Fruit fly (Drosophila melanogaster): ENCODE measurements around the gene Xport-A.

Xport-A gene

DNA sequence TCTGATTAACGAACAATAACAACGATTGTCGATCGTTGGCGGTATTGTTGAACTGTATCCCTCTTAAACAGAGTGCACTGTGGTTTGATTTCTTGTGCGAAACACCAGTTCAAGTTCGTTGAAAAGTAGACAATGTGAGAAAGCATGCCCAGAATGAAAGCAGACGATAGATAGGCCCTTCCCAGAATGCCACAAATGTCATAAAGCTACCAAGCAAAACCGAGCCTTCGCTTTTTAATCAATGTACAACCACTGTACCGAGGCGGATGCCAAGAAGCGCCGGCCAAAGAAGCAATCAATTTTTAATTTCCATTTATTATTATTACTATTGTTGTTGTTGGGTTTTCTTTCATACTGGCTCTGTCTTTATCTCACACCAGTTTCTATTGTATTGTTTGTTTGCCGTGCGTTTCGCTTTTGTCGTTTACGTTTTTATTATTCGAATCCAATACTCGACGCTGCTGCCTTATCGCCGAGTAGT lies 6.3 kb downstream of the Xport-A start (continued):
- peak; percentile 89 for TF ChIP-seq gem (tag; optimal IDR thresholded peaks at IDR 0.05)
- TF ChIP-seq GATAe (GFP tag; conservative IDR thresholded peaks at IDR 0.05): peak; percentile 38; the same call in 1 of the 2 replicates
- TF ChIP-seq Med (GFP tag): peak; percentile 96
- TF ChIP-seq CG14860 (GFP tag; IDR thresholded peaks at IDR 0.05; ENCODE audit: partially characterized antibody): no peak
- peak; percentile 75 for TF ChIP-seq CG9876 (GFP tag; optimal IDR thresholded peaks at IDR 0.05)
- TF ChIP-seq CG18476 (GFP tag; optimal IDR thresholded peaks at IDR 0.05): peak; percentile 76
- TF ChIP-seq her (GFP tag; optimal IDR thresholded peaks at IDR 0.05): peak; percentile 88
- peak; percentile 83; the same call in 1 of the 2 replicates for TF ChIP-seq CG32767 (GFP tag; IDR thresholded peaks at IDR 0.05)
- peak; percentile 89 for TF ChIP-seq CG11695 (GFP tag; IDR thresholded peaks at IDR 0.05)
- no peak for TF ChIP-seq usp (GFP tag; optimal IDR thresholded peaks at IDR 0.05)
- no peak for TF ChIP-seq Tbp (GFP tag; optimal IDR thresholded peaks at IDR 0.05)
- TF ChIP-seq rib (GFP tag; IDR thresholded peaks at IDR 0.05): peak; percentile 68
- peak; percentile 71 for TF ChIP-seq CrebB (tag; optimal IDR thresholded peaks at IDR 0.05)
- peak; percentile 21 for TF ChIP-seq CG8290 (GFP tag; optimal IDR thresholded peaks at IDR 0.05)
- TF ChIP-seq CG8290 (tag; optimal IDR thresholded peaks at IDR 0.05): peak in 1 of 2 experiments; percentile 96
- peak; percentile 85 for TF ChIP-seq gsb (GFP tag; IDR thresholded peaks at IDR 0.05)
- TF ChIP-seq CG30403 (GFP tag; optimal IDR thresholded peaks at IDR 0.05): peak; percentile 83
- 0 out of 3 replicates have a peak, but pooled peaks have one; percentile 49 for TF ChIP-seq CG3726 (GFP tag; IDR thresholded peaks at IDR 0.05)
- peak; percentile 67; the same call in 1 of the 2 replicates for TF ChIP-seq cas (GFP tag; IDR thresholded peaks at IDR 0.05)
- peak; percentile 69 for TF ChIP-seq CG10959 (GFP tag; IDR thresholded peaks at IDR 0.05)
- TF ChIP-seq lov (optimal IDR thresholded peaks at IDR 0.05): no peak
- TF ChIP-seq lov (GFP tag; IDR thresholded peaks at IDR 0.05): peak; percentile 78; the same call in 2 of the 3 replicates
- peak; percentile 51 for TF ChIP-seq CG11398 (GFP tag; optimal IDR thresholded peaks at IDR 0.05)
- no peak for TF ChIP-seq cad (GFP tag; optimal IDR thresholded peaks at IDR 0.05)
- no peak for TF ChIP-seq HLH4C (GFP tag; IDR thresholded peaks at IDR 0.05; ENCODE audit: partially characterized antibody)
- peak; percentile 37 for TF ChIP-seq CG13624 (GFP tag; optimal IDR thresholded peaks at IDR 0.05)
- no peak for TF ChIP-seq sqz (GFP tag; optimal IDR thresholded peaks at IDR 0.05)
- peak; percentile 60 for TF ChIP-seq nmo (GFP tag; optimal IDR thresholded peaks at IDR 0.05)
- peak; percentile 85 for TF ChIP-seq sob (GFP tag; IDR thresholded peaks at IDR 0.05)
- no peak for TF ChIP-seq CG33557 (GFP tag; optimal IDR thresholded peaks at IDR 0.05)
- no peak for TF ChIP-seq zf30C (GFP tag; optimal IDR thresholded peaks at IDR 0.05)
- TF ChIP-seq CG7786 (GFP tag; optimal IDR thresholded peaks at IDR 0.05): peak; percentile 77
- TF ChIP-seq Max (GFP tag; optimal IDR thresholded peaks at IDR 0.05): peak; percentile 54
- TF ChIP-seq lmd (GFP tag; IDR thresholded peaks at IDR 0.05): peak; percentile 87
- TF ChIP-seq sr (GFP tag; IDR thresholded peaks at IDR 0.05): peak; percentile 43; the same call in 2 of the 3 replicates
- TF ChIP-seq CG7745 (tag; optimal IDR thresholded peaks at IDR 0.05): no peak
- TF ChIP-seq tap (tag; optimal IDR thresholded peaks at IDR 0.05): peak; percentile 74
- peak; percentile 56 for TF ChIP-seq croc (GFP tag; conservative IDR thresholded peaks at IDR 0.05)
- peak; percentile 87 for TF ChIP-seq HLH3B (GFP tag; IDR thresholded peaks at IDR 0.05)
- TF ChIP-seq CG8281 (tag; optimal IDR thresholded peaks at IDR 0.05): peak; percentile 34
- TF ChIP-seq Xbp1 (GFP tag; optimal IDR thresholded peaks at IDR 0.05): peak; percentile 85
- TF ChIP-seq CG17361 (GFP tag; IDR thresholded peaks at IDR 0.05): peak; percentile 67
- TF ChIP-seq Sox102F (GFP tag; optimal IDR thresholded peaks at IDR 0.05): peak; percentile 90
- TF ChIP-seq hbn (GFP tag; IDR thresholded peaks at IDR 0.05; ENCODE audit: partially characterized antibody): no peak
- TF ChIP-seq CG6765 (GFP tag; optimal IDR thresholded peaks at IDR 0.05): no peak
- peak; percentile 90 for TF ChIP-seq CG14441 (GFP tag; IDR thresholded peaks at IDR 0.05)
- TF ChIP-seq HLHmδ (GFP tag; optimal IDR thresholded peaks at IDR 0.05): no peak
- TF ChIP-seq sens-2 (GFP tag; IDR thresholded peaks at IDR 0.05): peak; percentile 27; the same call in 1 of the 2 replicates
- peak; percentile 70 for TF ChIP-seq BtbVII (GFP tag; optimal IDR thresholded peaks at IDR 0.05)
- peak; percentile 28 for TF ChIP-seq tup (GFP tag; optimal IDR thresholded peaks at IDR 0.05)
- TF ChIP-seq grau (tag; optimal IDR thresholded peaks at IDR 0.05): peak; percentile 86
- TF ChIP-seq stc (GFP tag; IDR thresholded peaks at IDR 0.05): peak; percentile 86

All from whole organism, embryonic.